Worm (Caenorhabditis elegans): ENCODE data around the gene F26A1.1.

DNA sequence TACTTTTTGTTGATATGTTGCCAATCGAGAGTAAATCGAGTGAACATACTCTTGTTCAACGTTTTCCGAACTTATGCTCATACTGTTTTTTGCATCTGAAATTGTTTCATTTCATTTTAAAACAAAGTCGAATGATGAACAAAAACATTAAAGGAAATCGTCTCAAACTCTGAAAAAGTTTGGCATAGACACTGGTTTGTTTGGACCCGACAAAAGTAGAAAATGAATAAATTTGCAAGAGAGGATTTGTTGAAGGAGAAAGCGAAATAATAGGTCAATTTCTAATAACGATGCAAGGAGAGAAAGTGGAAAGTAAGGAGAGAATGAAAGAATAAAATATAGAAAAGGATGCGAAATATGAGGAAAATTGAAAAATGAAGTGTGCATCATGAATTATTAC, 24.4 kb downstream of the F26A1.1 start, which contains the start of gene C35D10.12:
- TF ChIP-seq lin-11 (tag; optimal IDR thresholded peaks at IDR 0.05) (no peak), ama-1 (optimal IDR thresholded peaks at IDR 0.05) (no peak), ets-4 (tag; optimal IDR thresholded peaks at IDR 0.05) (no peak), ceh-24 (tag; optimal IDR thresholded peaks at IDR 0.05) (no peak), ceh-19 (GFP tag; optimal IDR thresholded peaks at IDR 0.05) (no peak), rnt-1 (tag; optimal IDR thresholded peaks at IDR 0.05) (no peak), tbx-7 (tag; optimal IDR thresholded peaks at IDR 0.05) (no peak), pax-1 (tag; optimal IDR thresholded peaks at IDR 0.05) (no peak), dve-1 (tag; optimal IDR thresholded peaks at IDR 0.05) (no peak), sox-4 (tag; optimal IDR thresholded peaks at IDR 0.05) (no peak), syd-9 (tag; optimal IDR thresholded peaks at IDR 0.05) (no peak), ceh-34 (tag; optimal IDR thresholded peaks at IDR 0.05) (no peak)
